Worm (Caenorhabditis elegans) whole organism, L2 larva: ENCODE data around the gene sptf-2.

Experiments used
- R02D3.7 ChIP-seq: fragments of 150-350 bp; optimal IDR thresholded peaks from 2 replicates; lab custom pipeline; 2014; ENCODE audit warnings: missing biosample characterization, missing genetic modification characterization
- blmp-1 ChIP-seq: sonication (generic microtip); optimal IDR thresholded peaks from 2 replicates; lab custom pipeline; 2017; ENCODE audit warnings: missing genetic modification characterization, mild to moderate bottlenecking, missing compliant biosample characterization, antibody characterized with exemption, moderate library complexity; ENCODE audit not compliant: insufficient read depth
- egl-27 ChIP-seq: sonication (generic microtip); optimal IDR thresholded peaks from 3 replicates; lab custom pipeline; 2017; ENCODE audit warnings: missing biosample characterization, missing genetic modification reagents, missing genetic modification characterization
- elt-1 ChIP-seq: fragments of 150-350 bp; optimal IDR thresholded peaks from 2 replicates; lab custom pipeline; 2014; ENCODE audit warnings: missing biosample characterization, missing genetic modification characterization
- elt-3 ChIP-seq: sonication (generic microtip); optimal IDR thresholded peaks from 2 replicates; lab custom pipeline; 2017; ENCODE audit warnings: missing biosample characterization, missing genetic modification characterization
- gmeb-1 ChIP-seq: fragments of 150-350 bp; optimal IDR thresholded peaks from 2 replicates; lab custom pipeline; 2014; ENCODE audit warnings: missing biosample characterization, missing genetic modification characterization
- mbf-1 ChIP-seq: sonication (generic microtip); optimal IDR thresholded peaks from 2 replicates; lab custom pipeline; 2017; ENCODE audit warnings: missing biosample characterization, missing genetic modification characterization
- nhr-10 ChIP-seq: sonication (generic microtip); optimal IDR thresholded peaks from 2 replicates; lab custom pipeline; 2017; ENCODE audit warnings: missing biosample characterization, missing genetic modification characterization
- nhr-11 ChIP-seq: fragments of 150-350 bp; optimal IDR thresholded peaks from 2 replicates; lab custom pipeline; 2014; ENCODE audit warnings: missing biosample characterization, missing genetic modification characterization
- nhr-12 ChIP-seq: fragments of 150-350 bp; optimal IDR thresholded peaks from 2 replicates; lab custom pipeline; 2014; ENCODE audit warnings: missing biosample characterization, missing genetic modification characterization
- nhr-237 ChIP-seq: fragments of 150-350 bp; optimal IDR thresholded peaks from 2 replicates; lab custom pipeline; 2014; ENCODE audit warnings: missing biosample characterization, missing genetic modification characterization
- nhr-25 ChIP-seq: fragments of 150-350 bp; sonication (generic microtip); optimal IDR thresholded peaks from 3 replicates; lab custom pipeline; 2014; ENCODE audit warnings: missing biosample characterization, missing genetic modification characterization
- peb-1 ChIP-seq: fragments of 150-350 bp; optimal IDR thresholded peaks from 2 replicates; lab custom pipeline; 2014; ENCODE audit warnings: missing biosample characterization, missing genetic modification characterization
- skn-1 ChIP-seq: sonication (generic microtip); optimal IDR thresholded peaks from 2 replicates; lab custom pipeline; 2017; ENCODE audit warnings: missing biosample characterization, missing genetic modification characterization
- sma-9 ChIP-seq, 2 experiments: fragments of 150-350 bp in 1 of 2; sonication (generic microtip) in 1 of 2; optimal IDR thresholded peaks; 2 replicates each; lab custom pipeline; 2014 to 2016; ENCODE audit warnings: missing genetic modification characterization in 2 of 2, mild to moderate bottlenecking in 1 of 2, missing biosample characterization in 1 of 2, missing compliant biosample characterization in 1 of 2, missing genetic modification reagents in 1 of 2, moderate library complexity in 1 of 2
- snpc-4 ChIP-seq: fragments of 150-350 bp; optimal IDR thresholded peaks from 2 replicates; lab custom pipeline; 2014; ENCODE audit warnings: missing biosample characterization, missing genetic modification characterization
- unc-39 ChIP-seq: fragments of 150-350 bp; optimal IDR thresholded peaks from 2 replicates; lab custom pipeline; 2014; ENCODE audit warnings: missing biosample characterization, missing genetic modification characterization
- zag-1 ChIP-seq: fragments of 150-350 bp; optimal IDR thresholded peaks from 2 replicates; lab custom pipeline; 2014; ENCODE audit warnings: missing biosample characterization, missing genetic modification characterization

sptf-2 gene

DNA sequence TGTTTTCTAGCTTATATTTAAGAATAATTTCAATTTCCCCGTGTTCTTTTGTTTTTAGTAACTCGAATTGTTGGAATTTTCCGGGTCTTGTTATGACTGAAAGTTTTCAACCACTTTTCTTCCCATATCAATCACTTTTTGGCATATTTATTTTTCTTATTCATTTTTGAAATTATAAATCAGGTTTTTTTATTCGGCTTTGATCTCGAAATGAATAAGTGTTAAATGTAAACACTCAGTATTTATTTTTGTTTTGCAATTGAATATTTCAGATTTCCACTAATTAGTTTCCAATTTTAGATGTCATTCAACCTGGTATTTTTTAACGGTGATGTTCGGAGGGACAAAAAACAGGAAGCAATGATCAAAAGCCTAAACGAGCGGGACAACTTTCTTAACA lies 39.3 kb downstream of the sptf-2 start, which contains the start of gene etc-1:
Gene etc-1 (plus strand): TSS at position 301 of the 400 bp plus-strand sequence.
- TF ChIP-seq peb-1, result no peak
- no peak for TF ChIP-seq skn-1 (tag; lab: Kevin White, UChicago)
- no peak for TF ChIP-seq nhr-10 (tag; lab: Kevin White, UChicago)
- TF ChIP-seq unc-39 (tag; lab: Kevin White, UChicago), result no peak
- no peak for TF ChIP-seq blmp-1
- no peak for TF ChIP-seq mbf-1
- TF ChIP-seq sma-9 (GFP tag; optimal IDR thresholded peaks at IDR 0.05; lab: Kevin White, UChicago), result no peak
- no peak for TF ChIP-seq sma-9 (tag; optimal IDR thresholded peaks at IDR 0.05; lab: Kevin White, UChicago)
- no peak for TF ChIP-seq nhr-11
- no peak for TF ChIP-seq zag-1 (tag; lab: Kevin White, UChicago)
- no peak for TF ChIP-seq nhr-25 (tag; lab: Kevin White, UChicago)
- TF ChIP-seq elt-1 (tag; lab: Kevin White, UChicago), result no peak
- TF ChIP-seq elt-3 (tag; lab: Kevin White, UChicago), result no peak
- TF ChIP-seq egl-27 (tag; lab: Kevin White, UChicago), result no peak
- TF ChIP-seq, all 48 proteins: peak for 0

DNA sequence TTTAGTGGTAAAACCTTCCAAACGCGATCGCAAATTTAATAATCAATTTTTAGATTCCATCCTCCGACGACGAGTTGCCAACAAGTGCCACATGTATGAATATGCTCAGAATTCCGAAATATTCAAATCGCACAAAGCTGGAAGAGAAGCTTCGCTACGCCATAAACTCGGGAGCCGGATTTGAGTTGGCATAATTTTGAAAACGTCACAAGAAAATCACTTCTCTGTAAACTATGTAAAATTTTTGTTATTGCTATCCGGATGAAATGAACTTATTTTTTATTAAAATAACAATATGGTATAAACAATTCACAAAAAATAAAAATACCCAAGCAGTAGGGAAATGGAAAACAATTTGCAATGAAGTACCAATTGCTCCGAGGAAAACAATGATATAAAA lies 43.6 kb downstream of the sptf-2 start:
- TF ChIP-seq nhr-12 (no peak), nhr-237 (tag; lab: Kevin White, UChicago) (no peak)

DNA sequence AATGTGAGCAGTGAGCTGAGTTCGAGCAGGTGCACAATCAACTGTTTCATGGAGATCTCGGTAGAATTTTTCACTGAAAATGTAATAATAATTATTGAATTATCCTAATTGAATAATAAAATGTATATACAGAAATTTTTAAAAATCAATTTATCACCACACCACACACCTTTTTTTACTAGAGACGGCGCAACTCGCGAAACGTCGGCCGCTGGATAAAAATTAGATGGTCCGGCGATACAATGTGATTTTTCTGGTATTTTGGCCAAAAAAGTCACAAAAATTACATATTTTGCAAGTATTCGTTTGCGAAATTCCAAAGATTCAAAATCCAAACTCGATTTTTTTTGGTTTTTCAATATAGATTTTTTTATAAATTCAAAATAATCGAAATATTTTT lies 45.6 kb downstream of the sptf-2 start:
- TF ChIP-seq gmeb-1 (tag; lab: Kevin White, UChicago), result no peak
- peak; percentile 35 for TF ChIP-seq snpc-4 (tag; lab: Kevin White, UChicago)

DNA sequence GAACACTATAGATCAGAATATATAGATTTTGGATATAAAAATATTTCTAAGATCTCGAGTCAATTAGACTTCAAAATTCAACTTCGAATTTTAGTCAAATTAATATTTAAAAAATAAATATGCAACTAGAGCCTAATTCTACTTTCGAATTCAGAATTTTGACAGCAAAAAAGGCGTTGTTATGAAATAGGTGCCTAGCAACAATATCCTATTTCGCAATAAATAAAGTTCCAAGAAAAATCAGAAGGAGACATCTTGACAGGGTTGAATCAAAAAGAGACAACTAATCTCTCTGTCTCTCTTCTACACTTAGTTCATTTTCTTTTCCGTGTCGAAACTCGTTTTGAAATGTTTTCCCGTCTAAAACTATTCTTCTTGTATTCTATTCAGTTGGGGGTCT lies 50.1 kb downstream of the sptf-2 start:
- peak; percentile 16 for TF ChIP-seq nhr-25 (tag; lab: Kevin White, UChicago)
- no peak for TF ChIP-seq R02D3.7
